Worm (Caenorhabditis elegans) whole organism, L3 larva: ENCODE results near the gene sax-2.
A peak's percentile ranks its signal among the peaks of the same experiment; 100 is the strongest.

Experiments used
- ama-1 ChIP-seq: fragments of 150-350 bp; optimal IDR thresholded peaks from 2 replicates; lab custom pipeline; 2018
- elt-2 ChIP-seq: sonication (generic microtip); optimal IDR thresholded peaks from 2 replicates; lab custom pipeline; 2016; ENCODE audit warnings: missing genetic modification reagents, mild to moderate bottlenecking, missing genetic modification characterization, missing compliant biosample characterization
- fkh-10 ChIP-seq: sonication (generic microtip); optimal IDR thresholded peaks from 2 replicates; lab custom pipeline; 2017; ENCODE audit warnings: missing biosample characterization, missing genetic modification reagents, missing genetic modification characterization
- jun-1 ChIP-seq: fragments of 150-350 bp; optimal IDR thresholded peaks from 2 replicates; lab custom pipeline; 2014; ENCODE audit warnings: missing biosample characterization, missing genetic modification reagents, missing genetic modification characterization
- lin-39 ChIP-seq: fragments of 150-350 bp; optimal IDR thresholded peaks from 2 replicates; lab custom pipeline; 2018; ENCODE audit warnings: missing biosample characterization, missing genetic modification reagents, missing genetic modification characterization
- pqm-1 ChIP-seq: fragments of 150-350 bp; optimal IDR thresholded peaks from 2 replicates; lab custom pipeline; 2017; ENCODE audit warnings: missing biosample characterization, missing genetic modification characterization, inconsistent platforms
- skn-1 ChIP-seq: fragments of 150-350 bp; optimal IDR thresholded peaks from 2 replicates; lab custom pipeline; 2014; ENCODE audit warnings: missing biosample characterization, missing genetic modification characterization
- snpc-4 ChIP-seq: fragments of 150-350 bp; optimal IDR thresholded peaks from 2 replicates; lab custom pipeline; 2014; ENCODE audit warnings: missing biosample characterization, missing genetic modification characterization
- tbx-2 ChIP-seq: sonication (generic microtip); optimal IDR thresholded peaks from 2 replicates; lab custom pipeline; 2016; ENCODE audit warnings: mild to moderate bottlenecking, missing genetic modification characterization, missing compliant biosample characterization

ce11 chrIII:5083304-5083703 is 26.2 kb upstream of the sax-2 start:
- TF ChIP-seq skn-1 (no peak), fkh-10 (GFP tag; lab: Kevin White, UChicago) (no peak), lin-39 (tag; lab: Kevin White, UChicago) (no peak), pqm-1 (tag; lab: Kevin White, UChicago) (no peak), tbx-2 (no peak), ama-1 (peak; percentile 41), snpc-4 (tag; lab: Kevin White, UChicago) (no peak), elt-2 (tag; lab: Kevin White, UChicago) (peak; percentile 3), jun-1 (tag; lab: Kevin White, UChicago) (no peak)
